Worm (Caenorhabditis elegans): ENCODE data around the gene Y102A11A.2.
"Not testable (repeated sequence)": the region's sequence is repeated elsewhere in the genome, so short reads cannot be mapped to it uniquely, and the experiment has no call there.

The Y102A11A.2 gene

DNA sequence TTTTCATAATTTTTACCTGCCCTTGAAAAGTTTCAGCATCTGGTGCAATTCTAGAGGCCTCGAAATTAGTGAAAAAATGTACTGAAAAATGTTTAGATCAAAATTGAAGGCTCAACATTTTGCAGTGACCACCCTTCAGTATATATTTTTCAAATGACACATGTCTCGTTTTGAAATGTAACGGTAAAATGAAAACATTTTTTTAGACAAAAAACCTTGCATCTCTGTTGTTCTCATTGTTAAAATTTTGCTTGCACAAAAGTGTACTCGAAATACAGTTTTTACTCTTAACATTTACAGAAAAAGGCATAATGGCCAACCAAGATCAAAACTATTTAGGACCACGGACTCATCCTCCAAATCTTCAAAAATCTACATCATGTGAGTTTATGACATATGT, at the start of gene Y102A11A.2:
Y102A11A.2 (plus strand) TSS at position 301 of the 400 bp plus-strand sequence.
- not testable (repeated sequence) for TF ChIP-seq unc-120 (tag; optimal IDR thresholded peaks at IDR 0.05; ENCODE audit: poor library complexity, severe bottlenecking); mls-2 (tag; optimal IDR thresholded peaks at IDR 0.05); ham-2 (GFP tag; optimal IDR thresholded peaks at IDR 0.05)

DNA sequence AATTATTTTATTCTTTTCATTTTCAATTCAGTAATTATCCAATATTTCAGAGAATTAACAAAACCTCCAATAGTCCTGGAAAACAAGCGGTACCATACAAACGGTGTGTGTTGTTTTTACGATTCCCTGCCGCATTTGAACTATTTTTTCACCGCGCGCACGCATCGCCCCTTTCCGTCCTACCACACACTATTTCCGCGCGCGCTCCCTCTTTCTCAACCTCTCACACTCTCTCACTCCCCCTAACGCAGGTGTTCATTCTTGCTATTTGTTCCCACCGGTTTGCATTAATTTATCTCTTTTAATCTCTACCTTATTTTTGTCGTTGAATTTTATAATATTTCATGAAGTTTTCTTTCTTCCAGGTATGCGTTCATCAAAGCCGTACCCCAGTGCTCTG, 48.7 kb upstream of the Y102A11A.2 start, which contains the start of gene F52D2.12:
F52D2.12 (plus strand) TSS at position 307 of the 400 bp plus-strand sequence.
- TF ChIP-seq snpc-4 (tag; optimal IDR thresholded peaks at IDR 0.05) (no peak), nhr-237 (tag; optimal IDR thresholded peaks at IDR 0.05) (no peak), mab-5 (tag; optimal IDR thresholded peaks at IDR 0.05) (no peak), mls-2 (tag; optimal IDR thresholded peaks at IDR 0.05) (no peak), elt-1 (tag; optimal IDR thresholded peaks at IDR 0.05; ENCODE audit: borderline replicate concordance, insufficient read depth) (no peak), lsy-2 (tag; optimal IDR thresholded peaks at IDR 0.05) (no peak), pha-4 (tag; optimal IDR thresholded peaks at IDR 0.05) (no peak)

DNA sequence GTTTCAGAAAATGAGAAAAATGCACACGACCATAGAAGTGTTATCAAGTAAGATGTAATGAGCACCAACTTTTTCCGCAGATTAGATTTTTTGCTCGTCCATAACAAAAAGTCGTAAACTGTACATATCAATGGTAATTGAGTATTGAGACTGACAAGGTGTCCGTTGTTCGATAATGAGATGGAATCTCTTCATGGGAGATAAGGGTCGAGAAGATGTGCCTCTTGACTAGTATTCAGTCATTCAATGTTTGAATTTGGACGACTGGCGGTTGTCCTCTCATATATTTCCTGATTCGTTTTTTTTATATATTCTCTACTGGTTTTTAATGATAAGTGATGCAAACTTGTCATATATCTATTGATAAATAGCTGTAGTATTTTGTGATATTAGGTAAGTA, 44.8 kb upstream of the Y102A11A.2 start:
- TF ChIP-seq drap-1 (GFP tag; optimal IDR thresholded peaks at IDR 0.05) (no peak), tbx-8 (GFP tag; optimal IDR thresholded peaks at IDR 0.05) (no peak), zip-8 (tag; optimal IDR thresholded peaks at IDR 0.05) (no peak), ceh-43 (GFP tag; optimal IDR thresholded peaks at IDR 0.05) (no peak), blmp-1 (tag; optimal IDR thresholded peaks at IDR 0.05) (no peak), sem-2 (GFP tag; optimal IDR thresholded peaks at IDR 0.05) (no peak), nhr-12 (tag; optimal IDR thresholded peaks at IDR 0.05) (no peak), lsy-2 (tag; optimal IDR thresholded peaks at IDR 0.05) (no peak)

DNA sequence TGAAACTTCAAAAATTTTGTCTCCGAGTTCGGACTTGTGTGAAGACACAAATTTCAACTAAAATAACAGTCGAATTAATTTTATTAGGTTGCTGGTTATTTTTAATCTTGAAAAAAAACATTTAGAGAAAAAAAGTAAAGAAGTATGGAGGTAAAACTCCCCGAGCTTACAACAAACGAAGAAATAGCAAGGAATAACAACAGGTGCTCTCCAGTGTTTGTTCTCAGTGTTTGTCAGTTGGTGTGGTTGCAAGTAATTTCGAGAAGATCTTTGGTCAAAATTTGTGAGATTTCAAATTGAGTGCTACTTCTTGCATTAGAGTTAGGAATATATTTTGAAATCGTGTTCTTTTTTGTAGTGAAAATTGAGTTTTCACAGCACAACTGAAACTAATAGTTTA, 41.6 kb upstream of the Y102A11A.2 start:
- TF ChIP-seq hlh-1 (tag; optimal IDR thresholded peaks at IDR 0.05) (peak; percentile 92), nhr-28 (tag; optimal IDR thresholded peaks at IDR 0.05) (no peak)

DNA sequence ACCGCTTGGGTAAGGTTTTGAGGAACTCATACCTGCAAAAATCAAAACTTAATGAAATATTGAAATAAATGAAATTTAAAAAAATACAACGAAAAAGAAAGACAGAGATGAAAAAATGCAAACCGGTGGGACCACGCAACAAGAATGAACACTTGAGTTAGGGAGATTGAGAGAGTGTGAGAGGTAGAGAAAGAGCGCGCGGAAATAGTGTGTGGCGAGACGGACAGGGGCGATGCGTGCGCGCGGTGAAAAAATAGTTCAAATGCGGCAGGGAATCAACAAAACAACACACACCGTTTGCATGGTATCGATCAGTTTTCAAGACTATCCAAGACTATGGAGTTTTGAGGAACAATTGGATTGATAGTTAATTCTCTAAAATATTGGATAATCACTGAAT, 36.9 kb upstream of the Y102A11A.2 start, which contains the start of gene meg-3:
meg-3 (minus strand) TSS at position 32 of the 400 bp plus-strand sequence.
- no peak for TF ChIP-seq lin-13 (tag; optimal IDR thresholded peaks at IDR 0.05)
- TF ChIP-seq tbx-8 (GFP tag; optimal IDR thresholded peaks at IDR 0.05): no peak
- no peak for TF ChIP-seq drap-1 (GFP tag; optimal IDR thresholded peaks at IDR 0.05)
- TF ChIP-seq sptf-1 (tag; optimal IDR thresholded peaks at IDR 0.05): no peak
- TF ChIP-seq lsy-2 (tag; optimal IDR thresholded peaks at IDR 0.05): no peak
- TF ChIP-seq elt-1 (tag; optimal IDR thresholded peaks at IDR 0.05; ENCODE audit: borderline replicate concordance, insufficient read depth): no peak
- peak; percentile 11 for TF ChIP-seq mep-1 (tag; optimal IDR thresholded peaks at IDR 0.05)
- TF ChIP-seq nhr-2 (tag; optimal IDR thresholded peaks at IDR 0.05): no peak

DNA sequence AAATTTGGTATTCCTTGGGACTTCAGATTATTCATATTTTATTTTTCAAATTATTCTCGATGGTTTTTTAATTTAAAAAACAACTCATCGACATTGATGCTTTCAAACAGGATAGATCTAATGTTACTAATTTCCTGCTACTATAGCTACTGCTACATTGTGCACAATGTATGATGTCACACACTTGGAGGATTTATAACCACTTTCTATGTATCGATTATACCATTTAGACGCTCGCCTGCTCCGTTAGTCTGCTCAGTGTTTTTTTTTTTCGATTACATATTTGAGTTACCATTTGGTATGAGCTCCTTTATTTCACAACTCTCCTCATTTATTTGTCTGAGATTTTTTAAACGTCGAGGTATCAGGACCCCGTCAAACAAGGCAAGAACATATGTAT, 36.0 kb upstream of the Y102A11A.2 start, which contains the start of gene Y40A1A.2:
Y40A1A.2 (plus strand) TSS at position 301 of the 400 bp plus-strand sequence.
- TF ChIP-seq nhr-12 (tag; optimal IDR thresholded peaks at IDR 0.05) (no peak), pha-4 (tag; optimal IDR thresholded peaks at IDR 0.05) (no peak), zip-8 (tag; optimal IDR thresholded peaks at IDR 0.05) (no peak), ceh-83 (GFP tag; optimal IDR thresholded peaks at IDR 0.05) (no peak), ham-2 (GFP tag; optimal IDR thresholded peaks at IDR 0.05) (no peak), lsy-2 (tag; optimal IDR thresholded peaks at IDR 0.05) (no peak), snpc-4 (tag; optimal IDR thresholded peaks at IDR 0.05) (no peak), sem-2 (GFP tag; optimal IDR thresholded peaks at IDR 0.05) (no peak), tbx-8 (GFP tag; optimal IDR thresholded peaks at IDR 0.05) (no peak), mep-1 (tag; optimal IDR thresholded peaks at IDR 0.05) (no peak), unc-120 (tag; optimal IDR thresholded peaks at IDR 0.05; ENCODE audit: poor library complexity, severe bottlenecking) (no peak), nhr-76 (tag; optimal IDR thresholded peaks at IDR 0.05) (no peak), ces-1 (GFP tag; optimal IDR thresholded peaks at IDR 0.05) (no peak), ceh-43 (GFP tag; optimal IDR thresholded peaks at IDR 0.05) (no peak)

DNA sequence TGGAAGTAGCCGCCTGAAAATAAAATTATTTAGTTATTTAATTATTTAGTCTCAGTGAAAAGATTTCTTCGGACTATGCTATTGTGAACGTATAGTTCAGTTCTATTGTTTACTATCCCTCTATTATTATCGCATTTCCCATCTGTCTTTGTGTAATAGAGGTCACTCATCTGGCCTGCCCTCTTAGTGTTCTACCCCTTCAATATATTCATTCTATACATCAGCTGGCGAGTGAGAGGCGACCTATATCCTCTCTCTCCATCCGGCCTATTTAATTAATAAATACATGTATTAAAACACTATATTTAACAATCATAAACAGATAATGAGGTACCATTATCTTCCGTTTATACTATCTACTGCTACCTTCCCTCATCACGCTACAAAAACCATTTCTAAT, 30.4 kb upstream of the Y102A11A.2 start:
- TF ChIP-seq ceh-43 (GFP tag; optimal IDR thresholded peaks at IDR 0.05) (peak; percentile 56), sptf-1 (tag; optimal IDR thresholded peaks at IDR 0.05) (peak; percentile 18), ces-1 (GFP tag; optimal IDR thresholded peaks at IDR 0.05) (peak; percentile 38), cnd-1 (tag; optimal IDR thresholded peaks at IDR 0.05) (peak; percentile 43), nhr-2 (tag; optimal IDR thresholded peaks at IDR 0.05) (peak; percentile 49)
